Worm (Caenorhabditis elegans): ENCODE data around the gene M117.6.

DNA sequence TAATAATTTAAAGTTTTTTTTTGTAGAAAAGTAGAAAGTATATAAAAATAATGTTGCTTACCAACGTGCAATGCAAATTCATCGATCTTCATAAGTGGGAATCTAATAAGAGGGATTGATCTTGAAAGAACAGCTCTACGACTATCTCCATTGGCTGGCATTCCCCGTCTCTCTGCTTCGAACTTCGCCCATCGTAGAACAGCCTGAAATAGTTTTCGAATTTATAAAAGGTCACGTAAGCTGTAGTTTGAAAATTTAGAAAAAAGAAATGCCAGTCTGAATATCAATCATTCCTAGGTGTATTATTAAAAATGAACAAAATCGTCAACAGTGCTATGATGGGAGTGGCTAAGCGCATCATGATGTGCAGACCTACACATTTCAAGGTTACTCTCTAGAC lies 24.0 kb upstream of the M117.6 start, which contains the start of gene F38H4.5:
- no peak for TF ChIP-seq hlh-17 (GFP tag; optimal IDR thresholded peaks at IDR 0.05; ENCODE audit: borderline replicate concordance)
- TF ChIP-seq ama-1 (optimal IDR thresholded peaks at IDR 0.05), result no peak
- TF ChIP-seq nhr-90 (tag; optimal IDR thresholded peaks at IDR 0.05; ENCODE audit: poor library complexity), result no peak
- no peak for TF ChIP-seq lin-35 (GFP tag; optimal IDR thresholded peaks at IDR 0.05)
- no peak for TF ChIP-seq pqm-1 (tag; optimal IDR thresholded peaks at IDR 0.05)
- TF ChIP-seq elt-2 (tag; optimal IDR thresholded peaks at IDR 0.05), result no peak
- TF ChIP-seq ceh-88 (GFP tag; IDR thresholded peaks at IDR 0.05), result no peak
- no peak for TF ChIP-seq skn-1 (tag; optimal IDR thresholded peaks at IDR 0.05)
- TF ChIP-seq nhr-237 (tag; optimal IDR thresholded peaks at IDR 0.05), result no peak
- TF ChIP-seq unc-98 (GFP tag; IDR thresholded peaks at IDR 0.05), result no peak
- TF ChIP-seq rnt-1 (tag; optimal IDR thresholded peaks at IDR 0.05), result no peak
